Worm (Caenorhabditis elegans): Measurements from ENCODE around the gene sox-2.

DNA sequence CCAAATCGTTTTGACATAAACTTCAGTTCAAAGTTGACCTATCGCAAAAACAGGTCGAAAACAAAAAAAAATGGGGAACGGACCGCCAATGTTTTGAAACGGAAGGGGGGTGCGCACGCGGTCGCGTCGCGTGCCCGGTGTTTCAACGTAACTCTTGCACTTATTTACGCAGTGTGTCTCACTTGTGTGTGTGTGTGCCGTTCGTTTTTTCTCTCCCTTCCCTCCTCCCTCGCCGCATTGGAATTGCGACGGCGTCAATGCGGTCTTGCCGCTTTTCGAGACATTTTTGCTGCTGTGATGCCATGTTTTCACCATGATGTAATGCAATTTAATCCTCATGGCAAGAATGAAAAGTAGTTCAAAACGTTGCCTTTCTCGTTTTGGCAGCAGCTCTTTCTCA, 14.9 kb upstream of the sox-2 start:
- TF ChIP-seq him-1 (tag; optimal IDR thresholded peaks at IDR 0.05): no peak
- no peak for TF ChIP-seq dao-5 (tag; optimal IDR thresholded peaks at IDR 0.05)
- TF ChIP-seq W03F9.2 (tag; optimal IDR thresholded peaks at IDR 0.05): no peak
